Worm (Caenorhabditis elegans) whole organism, L3 larva: Measurements from ENCODE around the gene Y51A2B.8.

Experiments
- R02D3.7 ChIP-seq: fragments of 150-350 bp; optimal IDR thresholded peaks from 2 replicates; lab custom pipeline; 2014; ENCODE audit warnings: missing biosample characterization, missing genetic modification characterization
- ZK546.5 ChIP-seq: sonication (generic microtip); optimal IDR thresholded peaks from 2 replicates; lab custom pipeline; 2017; ENCODE audit warnings: missing biosample characterization, missing genetic modification characterization
- ama-1 ChIP-seq: fragments of 150-350 bp; optimal IDR thresholded peaks from 2 replicates; lab custom pipeline; 2018
- ceh-28 ChIP-seq: fragments of 150-350 bp; optimal IDR thresholded peaks from 2 replicates; lab custom pipeline; 2014; ENCODE audit warnings: missing biosample characterization, missing genetic modification reagents, missing genetic modification characterization
- ceh-82 ChIP-seq: fragments of 150-350 bp; optimal IDR thresholded peaks from 2 replicates; lab custom pipeline; 2014; ENCODE audit warnings: missing biosample characterization, missing genetic modification characterization
- ceh-9 ChIP-seq: sonication (generic microtip); optimal IDR thresholded peaks from 2 replicates; lab custom pipeline; 2018; ENCODE audit warnings: missing biosample characterization, missing genetic modification characterization
- daf-12 ChIP-seq: fragments of 150-350 bp; optimal IDR thresholded peaks from 2 replicates; lab custom pipeline; 2014; ENCODE audit warnings: missing biosample characterization, missing genetic modification reagents, missing genetic modification characterization
- egl-27 ChIP-seq: sonication (generic microtip); optimal IDR thresholded peaks from 4 replicates; lab custom pipeline; 2017; ENCODE audit warnings: missing biosample characterization, missing genetic modification reagents, missing genetic modification characterization
- egl-5 ChIP-seq: fragments of 150-350 bp; optimal IDR thresholded peaks from 2 replicates; lab custom pipeline; 2017; ENCODE audit warnings: missing biosample characterization, missing genetic modification reagents, missing genetic modification characterization, inconsistent platforms
- elt-2 ChIP-seq: sonication (generic microtip); optimal IDR thresholded peaks from 2 replicates; lab custom pipeline; 2016; ENCODE audit warnings: missing genetic modification reagents, mild to moderate bottlenecking, missing genetic modification characterization, missing compliant biosample characterization
- elt-3 ChIP-seq, 3 experiments: fragments of 150-350 bp in 1 of 3; sonication (generic microtip) in 2 of 3; optimal IDR thresholded peaks; 2 replicates in 2 of 3; 4 replicates in 1 of 3; lab custom pipeline; 2014 to 2017; ENCODE audit warnings: missing biosample characterization in 3 of 3, missing genetic modification characterization in 3 of 3
- fkh-10 ChIP-seq: sonication (generic microtip); optimal IDR thresholded peaks from 2 replicates; lab custom pipeline; 2017; ENCODE audit warnings: missing biosample characterization, missing genetic modification reagents, missing genetic modification characterization
- fos-1 ChIP-seq: fragments of 150-350 bp; optimal IDR thresholded peaks from 2 replicates; lab custom pipeline; 2014; ENCODE audit warnings: missing biosample characterization, missing genetic modification characterization
- hmg-11 ChIP-seq: sonication (generic microtip); optimal IDR thresholded peaks from 2 replicates; lab custom pipeline; 2016; ENCODE audit warnings: missing genetic modification characterization, missing compliant biosample characterization
- jun-1 ChIP-seq: fragments of 150-350 bp; optimal IDR thresholded peaks from 2 replicates; lab custom pipeline; 2014; ENCODE audit warnings: missing biosample characterization, missing genetic modification reagents, missing genetic modification characterization
- lin-15B ChIP-seq: fragments of 150-350 bp; optimal IDR thresholded peaks from 2 replicates; lab custom pipeline; 2014; ENCODE audit warnings: missing biosample characterization, missing genetic modification characterization
- lin-39 ChIP-seq: fragments of 150-350 bp; optimal IDR thresholded peaks from 2 replicates; lab custom pipeline; 2018; ENCODE audit warnings: missing biosample characterization, missing genetic modification reagents, missing genetic modification characterization
- lsy-12 ChIP-seq: sonication (generic microtip); optimal IDR thresholded peaks from 2 replicates; lab custom pipeline; 2016; ENCODE audit warnings: mild to moderate bottlenecking, missing genetic modification characterization, missing compliant biosample characterization
- mdl-1 ChIP-seq: fragments of 150-350 bp; optimal IDR thresholded peaks from 2 replicates; lab custom pipeline; 2014; ENCODE audit warnings: missing biosample characterization, missing genetic modification characterization
- mml-1 ChIP-seq: fragments of 150-350 bp; sonication (generic microtip); optimal IDR thresholded peaks from 3 replicates; lab custom pipeline; 2014; ENCODE audit warnings: missing biosample characterization, missing genetic modification characterization
- nfya-1 ChIP-seq: sonication (generic microtip); optimal IDR thresholded peaks from 2 replicates; lab custom pipeline; 2017; ENCODE audit warnings: missing genetic modification characterization, mild to moderate bottlenecking, missing compliant biosample characterization, antibody characterized with exemption, moderate library complexity; ENCODE audit not compliant: insufficient read depth
- nhr-23 ChIP-seq: fragments of 150-350 bp; optimal IDR thresholded peaks from 2 replicates; lab custom pipeline; 2014; ENCODE audit warnings: missing biosample characterization, missing genetic modification reagents, missing genetic modification characterization
- nhr-237 ChIP-seq: fragments of 150-350 bp; optimal IDR thresholded peaks from 2 replicates; lab custom pipeline; 2014; ENCODE audit warnings: missing biosample characterization, missing genetic modification characterization
- nhr-67 ChIP-seq: fragments of 150-350 bp; optimal IDR thresholded peaks from 2 replicates; lab custom pipeline; 2014; ENCODE audit warnings: missing biosample characterization, missing genetic modification characterization
- pha-4 ChIP-seq: fragments of 150-350 bp; optimal IDR thresholded peaks from 2 replicates; lab custom pipeline; 2014; ENCODE audit warnings: missing biosample characterization, missing genetic modification reagents, missing genetic modification characterization
- pqm-1 ChIP-seq: fragments of 150-350 bp; optimal IDR thresholded peaks from 2 replicates; lab custom pipeline; 2017; ENCODE audit warnings: missing biosample characterization, missing genetic modification characterization, inconsistent platforms
- sea-2 ChIP-seq: fragments of 150-350 bp; sonication (generic microtip); optimal IDR thresholded peaks from 4 replicates; lab custom pipeline; 2014; ENCODE audit warnings: missing biosample characterization, missing genetic modification reagents, missing genetic modification characterization
- snpc-4 ChIP-seq: fragments of 150-350 bp; optimal IDR thresholded peaks from 2 replicates; lab custom pipeline; 2014; ENCODE audit warnings: missing biosample characterization, missing genetic modification characterization
- tbx-2 ChIP-seq: sonication (generic microtip); optimal IDR thresholded peaks from 2 replicates; lab custom pipeline; 2016; ENCODE audit warnings: mild to moderate bottlenecking, missing genetic modification characterization, missing compliant biosample characterization
- unc-39 ChIP-seq: sonication (generic microtip); optimal IDR thresholded peaks from 4 replicates; lab custom pipeline; 2017; ENCODE audit warnings: missing biosample characterization, missing genetic modification characterization
- unc-62 ChIP-seq: fragments of 150-350 bp; sonication (generic microtip); optimal IDR thresholded peaks from 4 replicates; lab custom pipeline; 2014; ENCODE audit warnings: missing biosample characterization, missing genetic modification reagents, missing genetic modification characterization
- zag-1 ChIP-seq: fragments of 150-350 bp; optimal IDR thresholded peaks from 2 replicates; lab custom pipeline; 2014; ENCODE audit warnings: missing biosample characterization, missing genetic modification characterization
- ztf-11 ChIP-seq: fragments of 150-350 bp; optimal IDR thresholded peaks from 2 replicates; lab custom pipeline; 2014; ENCODE audit warnings: missing biosample characterization, missing genetic modification characterization
- ztf-4 ChIP-seq: fragments of 150-350 bp; optimal IDR thresholded peaks from 2 replicates; lab custom pipeline; 2014; ENCODE audit warnings: missing biosample characterization, missing genetic modification characterization

Y51A2B.8 gene

ce11 chrV:18382590-18382989 is 3.7 kb downstream of the Y51A2B.8 start, which contains the start of gene nhr-288:
Gene nhr-288, minus strand, starts transcription at chrV:18382690.
- no peak for TF ChIP-seq egl-27 (tag; lab: Kevin White, UChicago)
- no peak for TF ChIP-seq elt-2 (tag; lab: Kevin White, UChicago)
- TF ChIP-seq fos-1: no peak
- TF ChIP-seq ztf-4: no peak
- no peak for TF ChIP-seq nhr-23 (tag; lab: Kevin White, UChicago)
- TF ChIP-seq mdl-1 (tag; lab: Kevin White, UChicago): no peak
- TF ChIP-seq daf-12 (tag; lab: Kevin White, UChicago): no peak
- TF ChIP-seq hmg-11 (tag; lab: Kevin White, UChicago): no peak
- no peak for TF ChIP-seq zag-1 (tag; lab: Kevin White, UChicago)
- TF ChIP-seq nhr-237 (tag; lab: Kevin White, UChicago): no peak
- no peak for TF ChIP-seq ZK546.5 (tag; lab: Kevin White, UChicago)

- TF ChIP-seq zag-1 (tag; lab: Kevin White, UChicago) (no peak), jun-1 (tag; lab: Kevin White, UChicago) (no peak), pqm-1 (no peak), ceh-9 (no peak), snpc-4 (tag; lab: Kevin White, UChicago) (no peak)
- TF ChIP-seq, all 47 proteins: peak for 0
Measured at ce11 chrV:18389046-18389445, 10.1 kb downstream of the Y51A2B.8 start, which contains the start of the genes Y51A2B.4 and Y51A2B.5. Gene Y51A2B.4, minus strand, starts transcription at chrV:18389146. Gene Y51A2B.5, plus strand, starts transcription at chrV:18389277.

DNA sequence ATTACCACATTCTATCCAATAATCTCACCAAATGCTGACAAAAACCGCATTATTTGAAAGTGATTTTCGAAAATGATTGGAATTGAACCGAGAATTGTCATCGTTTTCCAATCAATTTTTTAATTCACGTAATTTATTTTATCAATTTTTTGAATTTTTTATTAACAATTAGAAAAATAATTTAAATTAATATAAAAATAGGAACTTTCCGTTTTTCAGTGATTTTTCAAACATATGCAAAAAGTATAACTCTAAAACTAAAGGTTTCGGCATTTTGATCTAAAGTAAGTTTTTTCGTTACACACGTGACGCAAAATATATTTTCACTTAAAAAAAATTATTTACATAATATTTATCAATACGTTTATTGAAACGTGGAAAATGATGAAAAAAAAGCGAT is 15.3 kb downstream of the Y51A2B.8 start, which contains the start of gene Y51A2B.6:
Gene Y51A2B.6, minus strand, starts transcription at position 101 of the 400 bp plus-strand sequence.
- TF ChIP-seq ceh-82 (tag; lab: Kevin White, UChicago) (no peak), nhr-237 (tag; lab: Kevin White, UChicago) (no peak), lin-15B (tag; lab: Kevin White, UChicago) (no peak), fkh-10 (GFP tag; lab: Kevin White, UChicago) (no peak), sea-2 (GFP tag; lab: Kevin White, UChicago) (no peak), nhr-23 (tag; lab: Kevin White, UChicago) (no peak), ztf-4 (no peak), ama-1 (lab: Kevin White, UChicago) (no peak), R02D3.7 (tag; lab: Kevin White, UChicago) (no peak), elt-3 (tag; optimal IDR thresholded peaks at IDR 0.05; lab: Kevin White, UChicago) (no peak)

DNA sequence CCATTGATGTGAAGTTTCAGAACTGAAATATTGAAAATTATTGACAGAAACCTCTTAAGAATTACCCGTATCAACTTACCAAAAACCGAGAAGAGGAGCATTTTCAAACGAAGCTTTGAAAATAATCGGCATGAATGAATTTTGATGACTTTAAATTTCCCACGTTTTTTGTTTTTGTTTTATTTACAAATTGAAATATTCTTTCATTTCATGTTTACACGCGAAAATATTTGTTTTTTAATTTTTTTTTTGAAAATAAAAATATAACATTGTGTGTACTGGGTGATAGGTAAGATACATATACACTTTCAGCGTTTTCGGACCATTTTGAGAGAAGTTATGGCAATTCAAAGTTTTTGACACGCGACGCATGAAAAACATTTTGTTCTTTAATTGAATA is 16.7 kb downstream of the Y51A2B.8 start, which contains the start of gene Y51A2B.9:
Gene Y51A2B.9, minus strand, starts transcription at position 101 of the 400 bp plus-strand sequence.
- TF ChIP-seq unc-39: no peak
- no peak for TF ChIP-seq mdl-1 (tag; lab: Kevin White, UChicago)

- TF ChIP-seq ama-1 (lab: Kevin White, UChicago) (no peak), R02D3.7 (tag; lab: Kevin White, UChicago) (no peak), lsy-12 (no peak), ceh-9 (no peak), lin-15B (tag; lab: Kevin White, UChicago) (no peak), nfya-1 (tag; lab: Kevin White, UChicago) (no peak), ceh-28 (no peak), mml-1 (tag; lab: Kevin White, UChicago) (no peak), unc-62 (no peak), tbx-2 (tag; lab: Kevin White, UChicago) (no peak), jun-1 (tag; lab: Kevin White, UChicago) (no peak)
Measured at ce11 chrV:18397814-18398213, 18.9 kb downstream of the Y51A2B.8 start, which contains the start of gene Y51A2B.16. Gene Y51A2B.16, minus strand, starts transcription at chrV:18397914.

DNA sequence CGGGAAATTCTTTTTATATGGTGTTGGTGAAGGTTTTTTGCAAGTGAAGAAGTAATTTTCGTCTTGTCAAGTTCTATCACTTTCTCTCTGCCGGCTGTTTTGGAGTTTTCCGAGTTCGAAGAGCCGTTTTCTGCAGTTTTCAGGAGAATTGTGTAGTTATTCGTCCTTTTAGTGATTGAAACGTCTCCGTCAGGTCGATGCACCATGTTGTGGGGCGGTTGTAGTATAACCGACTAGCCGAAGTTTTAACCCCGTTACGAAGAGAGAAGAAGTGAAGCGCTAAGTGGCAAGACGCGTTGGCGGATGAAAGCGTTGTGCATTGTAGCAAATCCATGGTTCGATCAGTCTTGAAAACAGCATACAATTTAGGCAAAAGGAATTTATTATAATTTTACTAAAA is 23.8 kb downstream of the Y51A2B.8 start:
- TF ChIP-seq ztf-11 (tag; lab: Kevin White, UChicago): no peak
- TF ChIP-seq egl-5: no peak
- TF ChIP-seq unc-39: no peak
- TF ChIP-seq lsy-12: no peak
- no peak for TF ChIP-seq egl-27 (tag; lab: Kevin White, UChicago)
- no peak for TF ChIP-seq lin-15B (tag; lab: Kevin White, UChicago)
- TF ChIP-seq nhr-67 (tag; lab: Kevin White, UChicago): no peak
- TF ChIP-seq hmg-11 (tag; lab: Kevin White, UChicago): no peak
- no peak for TF ChIP-seq pha-4 (tag; lab: Kevin White, UChicago)
- TF ChIP-seq daf-12 (tag; lab: Kevin White, UChicago): no peak
- no peak for TF ChIP-seq lin-39
